Worm (Caenorhabditis elegans) whole organism, L1 larva: ENCODE data around the gene C16D9.9.

ENCODE experiments used
- C04F5.9 ChIP-seq: sonication (generic microtip); optimal IDR thresholded peaks from 2 replicates; lab custom pipeline; 2016; ENCODE audit warnings: missing genetic modification characterization, missing compliant biosample characterization
- C16A3.4 ChIP-seq: fragments of 150-350 bp; optimal IDR thresholded peaks from 2 replicates; lab custom pipeline; 2014; ENCODE audit warnings: missing biosample characterization, missing genetic modification characterization
- C34B4.2 ChIP-seq: sonication (generic microtip); optimal IDR thresholded peaks from 2 replicates; lab custom pipeline; 2017; ENCODE audit warnings: mild to moderate bottlenecking, missing genetic modification characterization, missing compliant biosample characterization
- F16B12.6 ChIP-seq: fragments of 150-350 bp; optimal IDR thresholded peaks from 2 replicates; lab custom pipeline; 2014; ENCODE audit warnings: missing biosample characterization, missing genetic modification characterization
- Y116A8C.19 ChIP-seq: sonication (generic microtip); optimal IDR thresholded peaks from 2 replicates; lab custom pipeline; 2016; ENCODE audit warnings: missing compliant biosample characterization, missing genetic modification characterization, borderline replicate concordance
- alr-1 ChIP-seq: fragments of 200-800 bp; sonication (Bioruptor generic); optimal IDR thresholded peaks from 2 replicates; lab custom pipeline; 2018; ENCODE audit warnings: borderline replicate concordance, mild to moderate bottlenecking, missing genetic modification characterization, missing compliant biosample characterization
- aly-2 ChIP-seq: fragments of 150-350 bp; optimal IDR thresholded peaks from 2 replicates; lab custom pipeline; 2014; ENCODE audit warnings: missing biosample characterization, missing genetic modification characterization
- blmp-1 ChIP-seq: fragments of 150-350 bp; optimal IDR thresholded peaks from 2 replicates; lab custom pipeline; 2014; ENCODE audit warnings: missing biosample characterization, missing genetic modification characterization
- ceh-8 ChIP-seq: fragments of 200-800 bp; sonication (Bioruptor generic); optimal IDR thresholded peaks from 2 replicates; lab custom pipeline; 2018; ENCODE audit warnings: mild to moderate bottlenecking, missing genetic modification characterization, moderate library complexity, missing compliant biosample characterization
- ceh-88 ChIP-seq: fragments of 200-800 bp; sonication (Bioruptor generic); IDR thresholded peaks from 2 replicates; pipeline ENCODE4 v1.3.6; 2022; ENCODE audit warnings: missing genetic modification characterization, missing compliant biosample characterization
- ces-1 ChIP-seq: fragments of 150-350 bp; optimal IDR thresholded peaks from 2 replicates; lab custom pipeline; 2014; ENCODE audit warnings: missing biosample characterization, missing genetic modification reagents, missing genetic modification characterization
- dpl-1 ChIP-seq, 3 experiments: fragments of 150-350 bp in 2 of 3; sonication (generic microtip) in 1 of 3; optimal IDR thresholded peaks; 2 replicates each; lab custom pipeline; 2014 to 2017; ENCODE audit warnings: missing biosample characterization in 3 of 3, missing genetic modification characterization in 3 of 3, missing genetic modification reagents in 3 of 3
- efl-1 ChIP-seq, 4 experiments: fragments of 150-350 bp; optimal IDR thresholded peaks in 3 of 4; peaks in 1 of 4; 1 replicate in 1 of 4; 2 replicates in 3 of 4; lab custom pipeline; 2014; ENCODE audit warnings: missing biosample characterization in 2 of 4, missing genetic modification characterization in 2 of 4, missing genetic modification reagents in 2 of 4
- egl-27 ChIP-seq, 2 experiments: fragments of 150-350 bp in 1 of 2; sonication (generic microtip); optimal IDR thresholded peaks; 3 replicates each; lab custom pipeline; 2017 to 2018; ENCODE audit warnings: missing biosample characterization in 2 of 2, missing genetic modification characterization in 2 of 2, missing genetic modification reagents in 2 of 2
- elt-2 ChIP-seq: sonication (generic microtip); optimal IDR thresholded peaks from 2 replicates; lab custom pipeline; 2016; ENCODE audit warnings: missing genetic modification characterization, mild to moderate bottlenecking, inconsistent platforms, missing compliant biosample characterization, missing genetic modification reagents
- elt-3 ChIP-seq, 6 experiments: fragments of 150-350 bp in 1 of 6; sonication (generic microtip); optimal IDR thresholded peaks; 2 replicates each; lab custom pipeline; 2017 to 2018; ENCODE audit warnings: missing biosample characterization in 6 of 6, missing genetic modification characterization in 6 of 6, inconsistent platforms in 1 of 6
- fkh-10 ChIP-seq: sonication (generic microtip); optimal IDR thresholded peaks from 2 replicates; lab custom pipeline; 2017; ENCODE audit warnings: missing biosample characterization, missing genetic modification reagents, missing genetic modification characterization
- fkh-8 ChIP-seq: sonication (generic microtip); optimal IDR thresholded peaks from 2 replicates; lab custom pipeline; 2016; ENCODE audit warnings: mild to moderate bottlenecking, missing genetic modification characterization, missing compliant biosample characterization
- isw-1 ChIP-seq: fragments of 200-800 bp; sonication (Bioruptor generic); IDR thresholded peaks from 2 replicates; pipeline ENCODE4 v1.3.6; 2022; ENCODE audit warnings: missing genetic modification characterization, missing compliant biosample characterization
- jun-1 ChIP-seq: fragments of 150-350 bp; optimal IDR thresholded peaks from 2 replicates; lab custom pipeline; 2014; ENCODE audit warnings: missing biosample characterization, missing genetic modification reagents, missing genetic modification characterization
- lin-13 ChIP-seq: fragments of 150-350 bp; optimal IDR thresholded peaks from 2 replicates; lab custom pipeline; 2014; ENCODE audit warnings: missing biosample characterization, missing genetic modification reagents, missing genetic modification characterization
- lin-15B ChIP-seq: fragments of 150-350 bp; sonication (generic microtip); optimal IDR thresholded peaks from 3 replicates; lab custom pipeline; 2014; ENCODE audit warnings: missing biosample characterization, missing genetic modification characterization
- lin-39 ChIP-seq: fragments of 150-350 bp; optimal IDR thresholded peaks from 2 replicates; lab custom pipeline; 2014; ENCODE audit warnings: missing biosample characterization, missing genetic modification reagents, missing genetic modification characterization
- lir-3 ChIP-seq: sonication (generic microtip); optimal IDR thresholded peaks from 2 replicates; lab custom pipeline; 2016; ENCODE audit warnings: mild to moderate bottlenecking, missing genetic modification characterization, moderate library complexity, missing compliant biosample characterization; ENCODE audit not compliant: poor library complexity
- nhr-11 ChIP-seq: fragments of 150-350 bp; optimal IDR thresholded peaks from 2 replicates; lab custom pipeline; 2014; ENCODE audit warnings: missing biosample characterization, missing genetic modification characterization
- nhr-19 ChIP-seq: fragments of 200-800 bp; sonication (Bioruptor generic); conservative IDR thresholded peaks from 2 replicates; pipeline ENCODE4 v1.3.6; 2022; ENCODE audit warnings: missing genetic modification characterization, missing compliant biosample characterization
- nhr-20 ChIP-seq: sonication (generic microtip); optimal IDR thresholded peaks from 2 replicates; lab custom pipeline; 2016; ENCODE audit warnings: mild to moderate bottlenecking, missing genetic modification characterization, missing compliant biosample characterization
- nhr-47 ChIP-seq: sonication (generic microtip); optimal IDR thresholded peaks from 2 replicates; lab custom pipeline; 2016; ENCODE audit warnings: mild to moderate bottlenecking, missing genetic modification characterization, moderate library complexity, missing compliant biosample characterization
- nhr-71 ChIP-seq: sonication (generic microtip); optimal IDR thresholded peaks from 2 replicates; lab custom pipeline; 2016; ENCODE audit warnings: mild to moderate bottlenecking, missing genetic modification characterization, moderate library complexity, missing compliant biosample characterization
- nhr-76 ChIP-seq: sonication (generic microtip); optimal IDR thresholded peaks from 2 replicates; lab custom pipeline; 2017; ENCODE audit warnings: missing biosample characterization, missing genetic modification characterization
- nhr-85 ChIP-seq: sonication (generic microtip); peaks from one replicate; lab custom pipeline; 2016; ENCODE audit warnings: missing genetic modification characterization, inconsistent platforms, missing compliant biosample characterization
- nhr-90 ChIP-seq: sonication (generic microtip); optimal IDR thresholded peaks from 2 replicates; lab custom pipeline; 2016; ENCODE audit warnings: mild to moderate bottlenecking, missing genetic modification characterization, missing compliant biosample characterization; ENCODE audit not compliant: poor library complexity
- rnt-1 ChIP-seq: sonication (generic microtip); optimal IDR thresholded peaks from 2 replicates; lab custom pipeline; 2016; ENCODE audit warnings: mild to moderate bottlenecking, missing genetic modification characterization, moderate library complexity, missing compliant biosample characterization
- skn-1 ChIP-seq: fragments of 150-350 bp; optimal IDR thresholded peaks from 2 replicates; lab custom pipeline; 2014; ENCODE audit warnings: missing biosample characterization, missing genetic modification characterization
- snu-23 ChIP-seq: sonication (generic microtip); optimal IDR thresholded peaks from 2 replicates; lab custom pipeline; 2016; ENCODE audit warnings: missing genetic modification characterization, missing compliant biosample characterization
- sox-4 ChIP-seq: sonication (generic microtip); optimal IDR thresholded peaks from 2 replicates; lab custom pipeline; 2016; ENCODE audit warnings: missing genetic modification characterization, missing compliant biosample characterization
- swsn-7 ChIP-seq: sonication (generic microtip); optimal IDR thresholded peaks from 2 replicates; lab custom pipeline; 2016; ENCODE audit warnings: missing genetic modification characterization, missing compliant biosample characterization
- tbx-2 ChIP-seq: sonication (generic microtip); optimal IDR thresholded peaks from 2 replicates; lab custom pipeline; 2016; ENCODE audit warnings: missing genetic modification characterization, missing compliant biosample characterization
- unc-130 ChIP-seq: fragments of 150-350 bp; optimal IDR thresholded peaks from 2 replicates; lab custom pipeline; 2017; ENCODE audit warnings: missing biosample characterization, missing genetic modification characterization, inconsistent platforms
- unc-62 ChIP-seq: fragments of 150-350 bp; optimal IDR thresholded peaks from 2 replicates; lab custom pipeline; 2014; ENCODE audit warnings: missing biosample characterization, missing genetic modification reagents, missing genetic modification characterization
- unc-98 ChIP-seq: fragments of 200-800 bp; sonication (Bioruptor generic); IDR thresholded peaks from 2 replicates; pipeline ENCODE4 v1.3.6; 2022; ENCODE audit warnings: missing genetic modification characterization, missing compliant biosample characterization
- xbp-1 ChIP-seq: sonication (generic microtip); optimal IDR thresholded peaks from 2 replicates; lab custom pipeline; 2016; ENCODE audit warnings: missing genetic modification characterization, missing compliant biosample characterization
- zip-4 ChIP-seq: fragments of 200-800 bp; sonication (Bioruptor generic); optimal IDR thresholded peaks from 2 replicates; lab custom pipeline; 2018; ENCODE audit warnings: mild to moderate bottlenecking, missing genetic modification characterization, moderate library complexity, missing compliant biosample characterization
- ztf-11 ChIP-seq, 2 experiments: sonication (generic microtip); optimal IDR thresholded peaks; 2 replicates each; lab custom pipeline; 2016 to 2017; ENCODE audit warnings: missing genetic modification characterization in 2 of 2, missing biosample characterization in 1 of 2, missing compliant biosample characterization in 1 of 2
- ztf-4 ChIP-seq: fragments of 150-350 bp; optimal IDR thresholded peaks from 2 replicates; lab custom pipeline; 2014; ENCODE audit warnings: missing biosample characterization, missing genetic modification characterization

C16D9.9 gene

DNA sequence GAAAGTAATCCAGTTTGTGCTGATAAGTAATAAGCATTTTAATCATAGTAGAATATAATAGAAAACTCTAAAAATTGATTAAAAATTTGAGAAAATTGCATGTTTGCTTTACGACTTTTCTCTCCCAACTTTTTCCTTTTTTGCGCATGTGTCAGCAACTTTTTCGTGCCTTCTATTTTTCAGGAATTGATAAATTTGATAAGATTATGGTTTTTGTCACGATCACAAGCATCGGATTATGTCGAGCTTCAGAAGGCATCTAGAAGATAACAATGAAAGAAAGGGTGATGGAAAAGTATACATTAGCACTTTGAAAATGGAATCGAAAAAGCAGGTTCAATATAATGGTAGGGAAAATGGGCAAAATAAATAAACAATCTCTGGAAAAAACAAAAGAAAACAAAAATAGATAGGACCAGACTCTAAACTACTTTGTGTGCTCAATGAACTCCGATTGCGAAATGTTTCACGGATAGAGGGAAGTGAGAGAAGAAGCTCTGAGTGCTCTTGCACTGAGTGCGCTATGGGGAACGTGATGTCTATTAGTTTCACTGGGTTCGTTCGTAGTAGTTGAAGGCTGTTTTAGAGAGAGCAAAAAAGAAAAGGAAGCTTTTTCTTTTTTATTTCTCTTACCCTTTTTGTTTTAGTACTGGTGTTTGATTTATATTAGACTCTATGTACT lies 24.2 kb downstream of the C16D9.9 start:
- TF ChIP-seq nhr-19 (GFP tag; lab: Robert Waterston, UW) (0 out of 2 replicates have a peak, but pooled peaks have one; percentile 21), skn-1 (tag; lab: Kevin White, UChicago) (peak; percentile 44), zip-4 (GFP tag; lab: Kevin White, UChicago) (peak; percentile 35), efl-1 (optimal IDR thresholded peaks at IDR 0.05; lab: Kevin White, UChicago) (no peak), efl-1 (GFP tag; optimal IDR thresholded peaks at IDR 0.05 in 1 of 2; lab: Kevin White, UChicago) (no peak), elt-3 (tag; optimal IDR thresholded peaks at IDR 0.05; lab: Kevin White, UChicago) (no peak), Y116A8C.19 (tag; lab: Kevin White, UChicago) (no peak), lin-13 (no peak), fkh-10 (GFP tag; lab: Kevin White, UChicago) (no peak), snu-23 (GFP tag; lab: Kevin White, UChicago) (no peak), nhr-71 (tag; lab: Kevin White, UChicago) (peak; percentile 17), elt-2 (tag; lab: Kevin White, UChicago) (peak; percentile 81), fkh-8 (tag; lab: Kevin White, UChicago) (peak; percentile 5), ceh-8 (GFP tag; lab: Kevin White, UChicago) (no peak)

DNA sequence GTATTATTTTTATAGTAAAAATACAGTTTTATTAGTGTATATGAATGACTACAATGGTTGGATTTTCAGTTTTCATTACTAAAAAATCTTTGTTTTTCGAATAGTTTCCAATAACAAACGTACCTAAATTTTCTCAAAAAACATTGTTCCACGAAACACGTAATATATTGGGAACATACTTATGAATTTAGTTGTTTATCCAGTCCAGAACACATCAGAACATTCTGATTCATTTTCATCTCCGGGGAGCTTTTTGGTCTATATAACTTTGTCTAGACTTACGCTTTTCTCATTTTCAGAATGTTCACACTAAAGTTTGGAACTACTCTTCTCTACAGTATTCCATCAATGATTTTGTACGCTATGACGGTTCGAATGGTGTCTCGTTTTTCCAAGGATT lies 27.7 kb downstream of the C16D9.9 start, which contains the start of gene srg-33:
TSS of gene srg-33 (plus strand) at position 301 of the 400 bp plus-strand sequence.
- no peak for TF ChIP-seq ces-1
- no peak for TF ChIP-seq fkh-10 (GFP tag; lab: Kevin White, UChicago)
- no peak for TF ChIP-seq nhr-20 (tag; lab: Kevin White, UChicago)
- no peak for TF ChIP-seq ceh-88 (GFP tag; lab: Robert Waterston, UW)
- TF ChIP-seq jun-1, result no peak
- TF ChIP-seq tbx-2 (tag; lab: Kevin White, UChicago), result no peak
- no peak for TF ChIP-seq elt-3 (tag; optimal IDR thresholded peaks at IDR 0.05; lab: Kevin White, UChicago)
- no peak for TF ChIP-seq nhr-47
- TF ChIP-seq nhr-90 (tag; lab: Kevin White, UChicago), result no peak
- no peak for TF ChIP-seq unc-62 (GFP tag; lab: Kevin White, UChicago)
- no peak for TF ChIP-seq dpl-1 (GFP tag; optimal IDR thresholded peaks at IDR 0.05; lab: Kevin White, UChicago)
- no peak for TF ChIP-seq egl-27 (tag; optimal IDR thresholded peaks at IDR 0.05; lab: Kevin White, UChicago)
- no peak for TF ChIP-seq lin-15B (tag; lab: Kevin White, UChicago)

DNA sequence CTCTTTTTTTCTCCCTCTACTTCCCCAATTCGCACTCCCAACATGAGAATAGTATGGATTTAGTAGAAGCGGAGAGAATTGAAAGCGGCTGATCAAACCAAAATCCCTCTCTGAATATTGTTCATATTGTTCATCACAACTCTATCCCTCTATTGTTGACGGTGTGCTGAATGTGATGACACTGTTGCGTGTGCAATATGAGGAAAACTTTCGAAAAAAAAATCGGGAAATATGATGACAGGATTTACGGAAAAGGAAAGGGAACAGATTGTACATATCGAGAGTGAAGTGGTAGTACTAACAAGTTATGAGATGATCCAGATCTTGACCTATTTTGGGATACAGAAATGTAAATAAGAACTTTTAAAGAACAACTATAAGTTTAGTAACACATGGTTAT lies 31.8 kb downstream of the C16D9.9 start, which contains the start of gene smex-1:
TSS of gene smex-1 (minus strand) at position 101 of the 400 bp plus-strand sequence.
- TF ChIP-seq lir-3 (tag; lab: Kevin White, UChicago), result no peak
- no peak for TF ChIP-seq C04F5.9 (tag; lab: Kevin White, UChicago)
- TF ChIP-seq sox-4, result no peak
- no peak for TF ChIP-seq nhr-19 (GFP tag; lab: Robert Waterston, UW)
- no peak for TF ChIP-seq lin-39 (tag; lab: Kevin White, UChicago)
- no peak for TF ChIP-seq elt-2 (tag; lab: Kevin White, UChicago)
- TF ChIP-seq unc-62 (GFP tag; lab: Kevin White, UChicago), result no peak
- no peak for TF ChIP-seq aly-2
- TF ChIP-seq C16A3.4, result no peak
- no peak for TF ChIP-seq swsn-7
- no peak for TF ChIP-seq C34B4.2 (tag; lab: Kevin White, UChicago)
- TF ChIP-seq alr-1 (tag; lab: Kevin White, UChicago), result no peak
- no peak for TF ChIP-seq unc-130 (tag; lab: Kevin White, UChicago)

- TF ChIP-seq nhr-76 (tag; lab: Kevin White, UChicago) (no peak), ztf-4 (tag; lab: Kevin White, UChicago) (no peak), rnt-1 (no peak), nhr-85 (tag; lab: Kevin White, UChicago) (no peak), isw-1 (no peak), jun-1 (no peak), blmp-1 (no peak), unc-98 (GFP tag; lab: Robert Waterston, UW) (no peak), xbp-1 (tag; lab: Kevin White, UChicago) (no peak), dpl-1 (GFP tag; optimal IDR thresholded peaks at IDR 0.05; lab: Kevin White, UChicago) (no peak), F16B12.6 (tag; lab: Kevin White, UChicago) (no peak), ztf-11 (tag; optimal IDR thresholded peaks at IDR 0.05; lab: Kevin White, UChicago) (no peak), nhr-11 (tag; lab: Kevin White, UChicago) (no peak)
- TF ChIP-seq, all 84 proteins: peak for 0
Measured at ce11 chrV:8297504-8297903, 33.5 kb downstream of the C16D9.9 start, which contains the start of gene W02D7.4. Gene W02D7.4, minus strand, starts transcription at chrV:8297604.
